Fruit fly (Drosophila melanogaster): ENCODE results near the gene CG5953.

Gene CG5953

DNA sequence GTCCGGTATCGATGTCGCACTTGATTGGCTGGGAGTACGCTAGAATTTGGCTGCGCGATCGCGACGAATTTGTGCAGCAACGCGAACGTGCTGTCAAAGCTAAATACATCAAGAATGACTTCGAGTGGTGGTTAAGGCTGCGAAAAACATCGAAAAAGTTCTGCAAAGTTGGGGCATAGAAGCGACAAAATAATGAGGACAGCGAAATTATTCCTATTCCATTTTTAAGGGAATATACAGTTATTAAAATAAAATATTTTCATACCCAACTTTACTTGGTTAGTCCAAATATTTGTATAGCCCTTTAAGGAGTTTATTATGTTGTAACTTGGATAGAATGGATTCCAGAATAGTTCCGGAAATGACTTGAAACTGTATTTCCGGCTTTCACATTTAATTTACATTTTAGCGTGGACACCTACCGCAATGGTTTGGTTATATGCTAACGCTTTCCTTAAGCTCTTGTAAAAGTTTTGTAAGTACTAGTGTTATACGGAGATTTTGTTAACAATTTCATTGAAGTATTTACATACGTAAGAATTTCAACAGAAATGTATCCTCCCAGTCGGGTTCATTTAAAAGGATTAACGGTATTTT lies 10.4 kb upstream of the CG5953 start (continued):
- peak; percentile 26; the same call in 1 of the 2 replicates for TF ChIP-seq CG1024 (GFP tag; IDR thresholded peaks at IDR 0.05)
- peak; percentile 92 for TF ChIP-seq CG34376 (GFP tag; optimal IDR thresholded peaks at IDR 0.05)
- no peak for TF ChIP-seq sc (optimal IDR thresholded peaks at IDR 0.05)
- peak; percentile 83 for TF ChIP-seq sc (GFP tag; optimal IDR thresholded peaks at IDR 0.05)
- TF ChIP-seq D19A (tag; optimal IDR thresholded peaks at IDR 0.05), result no peak
- TF ChIP-seq CG3281 (GFP tag; optimal IDR thresholded peaks at IDR 0.05), result peak; percentile 92
- TF ChIP-seq CG7357 (GFP tag; IDR thresholded peaks at IDR 0.05), result no peak
- TF ChIP-seq CHES-1-like (GFP tag; optimal IDR thresholded peaks at IDR 0.05), result peak; percentile 70
- TF ChIP-seq Atf6 (GFP tag; IDR thresholded peaks at IDR 0.05), result peak; percentile 68
- peak; percentile 95 for TF ChIP-seq CG6765 (GFP tag; optimal IDR thresholded peaks at IDR 0.05)
- no peak for TF ChIP-seq CG32767 (GFP tag; IDR thresholded peaks at IDR 0.05)
- peak; percentile 58; the same call in 1 of the 2 replicates for TF ChIP-seq Rx (GFP tag; IDR thresholded peaks at IDR 0.05)
- TF ChIP-seq Optix (GFP tag; IDR thresholded peaks at IDR 0.05), result peak; percentile 38; the same call in 1 of the 3 replicates
- TF ChIP-seq jumu (GFP tag; optimal IDR thresholded peaks at IDR 0.05), result peak; percentile 20
- TF ChIP-seq Chrac-16 (GFP tag; optimal IDR thresholded peaks at IDR 0.05), result no peak
- peak; percentile 72 for TF ChIP-seq CG17328 (GFP tag; IDR thresholded peaks at IDR 0.05)
- peak; percentile 12 for TF ChIP-seq psq (GFP tag; optimal IDR thresholded peaks at IDR 0.05)
- TF ChIP-seq zen (tag; optimal IDR thresholded peaks at IDR 0.05), result no peak
- peak; percentile 52 for TF ChIP-seq CG13123 (GFP tag; optimal IDR thresholded peaks at IDR 0.05)
- no peak for TF ChIP-seq Kr (GFP tag; optimal IDR thresholded peaks at IDR 0.05)
- TF ChIP-seq zfh1 (GFP tag; IDR thresholded peaks at IDR 0.05), result peak; percentile 55; the same call in 2 of the 3 replicates
- no peak for TF ChIP-seq fru (optimal IDR thresholded peaks at IDR 0.05)
- no peak for TF ChIP-seq CG1832 (GFP tag; optimal IDR thresholded peaks at IDR 0.05)
- peak; percentile 89 for TF ChIP-seq CG31365 (tag; optimal IDR thresholded peaks at IDR 0.05)
- peak; percentile 90 for TF ChIP-seq Asciz (GFP tag; optimal IDR thresholded peaks at IDR 0.05)
- peak; percentile 47 for TF ChIP-seq lbe (GFP tag; optimal IDR thresholded peaks at IDR 0.05)
- peak; percentile 72 for TF ChIP-seq sqz (GFP tag; optimal IDR thresholded peaks at IDR 0.05)
- no peak for TF ChIP-seq CG2889 (GFP tag; IDR thresholded peaks at IDR 0.05)
- TF ChIP-seq Sin3A (optimal IDR thresholded peaks at IDR 0.05), result no peak
- no peak for TF ChIP-seq CG2129 (GFP tag; IDR thresholded peaks at IDR 0.05; ENCODE audit: partially characterized antibody)
- no peak for TF ChIP-seq Dip2 (GFP tag; IDR thresholded peaks at IDR 0.05)
- TF ChIP-seq CG1602 (GFP tag; optimal IDR thresholded peaks at IDR 0.05), result no peak
- peak; percentile 34 for TF ChIP-seq gcm2 (GFP tag; optimal IDR thresholded peaks at IDR 0.05)
- TF ChIP-seq inv (GFP tag; IDR thresholded peaks at IDR 0.05; ENCODE audit: partially characterized antibody), result no peak
- TF ChIP-seq CG14441 (GFP tag; IDR thresholded peaks at IDR 0.05), result peak; percentile 30; the same call in 1 of the 2 replicates
- TF ChIP-seq Aef1 (GFP tag; IDR thresholded peaks at IDR 0.05), result no peak
- no peak for TF ChIP-seq gro (GFP tag; optimal IDR thresholded peaks at IDR 0.05)
- TF ChIP-seq CG6683 (GFP tag; optimal IDR thresholded peaks at IDR 0.05), result peak; percentile 83
- peak; percentile 80 for TF ChIP-seq CG13775 (GFP tag; optimal IDR thresholded peaks at IDR 0.05)
- no peak for TF ChIP-seq CG10147 (GFP tag; optimal IDR thresholded peaks at IDR 0.05)
- TF ChIP-seq slbo (GFP tag; IDR thresholded peaks at IDR 0.05), result no peak
- TF ChIP-seq Sox100B (GFP tag; optimal IDR thresholded peaks at IDR 0.05), result peak; percentile 76
- peak; percentile 65 for TF ChIP-seq CG12299 (tag; optimal IDR thresholded peaks at IDR 0.05)
- peak; percentile 69 for TF ChIP-seq fd3F (GFP tag; optimal IDR thresholded peaks at IDR 0.05)
- TF ChIP-seq CG31441 (GFP tag; IDR thresholded peaks at IDR 0.05), result peak; percentile 83
- peak; percentile 92 for TF ChIP-seq CG9437 (GFP tag; optimal IDR thresholded peaks at IDR 0.05)
- no peak for TF ChIP-seq dan (GFP tag; IDR thresholded peaks at IDR 0.05)
- TF ChIP-seq Hr39 (optimal IDR thresholded peaks at IDR 0.05), result no peak
- peak; percentile 9 for TF ChIP-seq pb (GFP tag; optimal IDR thresholded peaks at IDR 0.05)
- TF ChIP-seq hth (optimal IDR thresholded peaks at IDR 0.05), result no peak
- TF ChIP-seq ATbp (GFP tag; optimal IDR thresholded peaks at IDR 0.05), result peak; percentile 91
- peak; percentile 8 for TF ChIP-seq vfl (GFP tag; optimal IDR thresholded peaks at IDR 0.05)
- peak; percentile 77 for TF ChIP-seq bcd (GFP tag; optimal IDR thresholded peaks at IDR 0.05)
